Worm (Caenorhabditis elegans) whole organism, L3 larva: Measurements from ENCODE around the gene taf-6.1.

Experiments
- ZK546.5 ChIP-seq: sonication (generic microtip); optimal IDR thresholded peaks from 2 replicates; lab custom pipeline; 2017; ENCODE audit warnings: missing biosample characterization, missing genetic modification characterization
- ama-1 ChIP-seq: fragments of 150-350 bp; optimal IDR thresholded peaks from 2 replicates; lab custom pipeline; 2018
- ceh-16 ChIP-seq: sonication (generic microtip); optimal IDR thresholded peaks from 2 replicates; lab custom pipeline; 2017; ENCODE audit warnings: missing biosample characterization, missing genetic modification characterization
- egl-27 ChIP-seq: sonication (generic microtip); optimal IDR thresholded peaks from 4 replicates; lab custom pipeline; 2017; ENCODE audit warnings: missing biosample characterization, missing genetic modification reagents, missing genetic modification characterization
- elt-3 ChIP-seq, 3 experiments: fragments of 150-350 bp in 1 of 3; sonication (generic microtip) in 2 of 3; optimal IDR thresholded peaks; 2 replicates in 2 of 3; 4 replicates in 1 of 3; lab custom pipeline; 2014 to 2017; ENCODE audit warnings: missing biosample characterization in 3 of 3, missing genetic modification characterization in 3 of 3
- lin-39 ChIP-seq: fragments of 150-350 bp; optimal IDR thresholded peaks from 2 replicates; lab custom pipeline; 2018; ENCODE audit warnings: missing biosample characterization, missing genetic modification reagents, missing genetic modification characterization
- lsy-12 ChIP-seq: sonication (generic microtip); optimal IDR thresholded peaks from 2 replicates; lab custom pipeline; 2016; ENCODE audit warnings: mild to moderate bottlenecking, missing genetic modification characterization, missing compliant biosample characterization
- nhr-237 ChIP-seq: fragments of 150-350 bp; optimal IDR thresholded peaks from 2 replicates; lab custom pipeline; 2014; ENCODE audit warnings: missing biosample characterization, missing genetic modification characterization
- nhr-28 ChIP-seq: fragments of 150-350 bp; optimal IDR thresholded peaks from 2 replicates; lab custom pipeline; 2014; ENCODE audit warnings: missing biosample characterization, missing genetic modification characterization
- nhr-76 ChIP-seq: fragments of 150-350 bp; sonication (generic microtip); optimal IDR thresholded peaks from 5 replicates; lab custom pipeline; 2014; ENCODE audit warnings: missing biosample characterization, missing genetic modification characterization
- pqm-1 ChIP-seq: fragments of 150-350 bp; optimal IDR thresholded peaks from 2 replicates; lab custom pipeline; 2017; ENCODE audit warnings: missing biosample characterization, missing genetic modification characterization, inconsistent platforms
- snpc-4 ChIP-seq: fragments of 150-350 bp; optimal IDR thresholded peaks from 2 replicates; lab custom pipeline; 2014; ENCODE audit warnings: missing biosample characterization, missing genetic modification characterization
- unc-39 ChIP-seq: sonication (generic microtip); optimal IDR thresholded peaks from 4 replicates; lab custom pipeline; 2017; ENCODE audit warnings: missing biosample characterization, missing genetic modification characterization
- unc-62 ChIP-seq: fragments of 150-350 bp; sonication (generic microtip); optimal IDR thresholded peaks from 4 replicates; lab custom pipeline; 2014; ENCODE audit warnings: missing biosample characterization, missing genetic modification reagents, missing genetic modification characterization

ce11 chrII:1102209-1102608 lies 25.6 kb upstream of the taf-6.1 start:
- TF ChIP-seq unc-62 (no peak), egl-27 (tag; lab: Kevin White, UChicago) (no peak), snpc-4 (tag; lab: Kevin White, UChicago) (no peak), ZK546.5 (no peak), nhr-76 (tag; lab: Kevin White, UChicago) (no peak), unc-39 (no peak), elt-3 (tag; optimal IDR thresholded peaks at IDR 0.05; lab: Kevin White, UChicago) (no peak), ceh-16 (tag; lab: Kevin White, UChicago) (no peak), ama-1 (lab: Kevin White, UChicago) (no peak), pqm-1 (no peak), lsy-12 (tag; lab: Kevin White, UChicago) (no peak), nhr-28 (tag; lab: Kevin White, UChicago) (no peak), lin-39 (tag; lab: Kevin White, UChicago) (no peak), nhr-237 (tag; lab: Kevin White, UChicago) (no peak)
